3 worm cellular contexts compared by ENCODE assay signal in the genomic region with DNA sequence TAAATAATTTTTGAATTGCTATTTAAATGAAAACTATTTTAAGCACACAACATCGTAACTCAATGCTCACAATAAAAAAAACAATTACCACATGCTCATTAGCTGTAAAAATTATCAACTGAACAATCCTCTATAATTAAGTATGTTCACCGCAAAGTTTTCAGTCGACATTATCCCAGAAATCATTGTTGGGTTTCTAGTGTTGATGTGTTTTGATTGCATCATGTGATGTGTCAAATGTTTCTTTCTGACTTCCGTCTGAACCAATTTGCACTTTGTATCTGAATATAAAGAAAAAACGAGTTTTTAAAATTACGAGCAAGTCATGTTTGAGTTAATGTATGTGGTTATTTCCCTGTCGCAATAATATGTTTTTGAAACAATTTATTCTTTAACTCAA.
A peak's percentile ranks its signal among the peaks of the same experiment; 100 is the strongest.
TF ChIP-seq lines count a peak whose summit lies in the region.

No protein-coding gene starts in this region.

TF ChIP-seq in whole organism, L2 larva, 48 proteins besides CTCF, POLR2A, EP300 and RAD21:
- peak; percentile 6 for TF ChIP-seq sma-9 (GFP tag; optimal IDR thresholded peaks at IDR 0.05; lab: Kevin White, UChicago)
- no peak for TF ChIP-seq sma-9 (tag; optimal IDR thresholded peaks at IDR 0.05; lab: Kevin White, UChicago)
- TF ChIP-seq egl-27 (tag; optimal IDR thresholded peaks at IDR 0.05; lab: Kevin White, UChicago), result no peak
- peak; percentile 98 for TF ChIP-seq nhr-129 (tag; optimal IDR thresholded peaks at IDR 0.05; lab: Kevin White, UChicago)
- TF ChIP-seq nhr-6 (tag; optimal IDR thresholded peaks at IDR 0.05; lab: Kevin White, UChicago), result no peak

TF ChIP-seq in whole organism, L3 larva, 47 proteins besides CTCF, POLR2A, EP300 and RAD21:
- TF ChIP-seq ztf-11 (tag; optimal IDR thresholded peaks at IDR 0.05; lab: Kevin White, UChicago) (no peak), ztf-4 (tag; optimal IDR thresholded peaks at IDR 0.05; lab: Kevin White, UChicago) (no peak), nhr-25 (tag; optimal IDR thresholded peaks at IDR 0.05; lab: Kevin White, UChicago) (no peak), skn-1 (tag; optimal IDR thresholded peaks at IDR 0.05; lab: Kevin White, UChicago) (peak; percentile 15)

TF ChIP-seq in whole organism, L4 larva, 104 proteins besides CTCF, POLR2A, EP300 and RAD21:
- TF ChIP-seq nhr-10 (tag; optimal IDR thresholded peaks at IDR 0.05; lab: Kevin White, UChicago) (no peak), aha-1 (tag; lab: Kevin White, UChicago) (peak; percentile 86), unc-62 (GFP tag; optimal IDR thresholded peaks at IDR 0.05 in 1 of 2; lab: Kevin White, UChicago) (peak in 1 of 2 experiments; percentile 16), unc-62 (tag; optimal IDR thresholded peaks at IDR 0.05; lab: Kevin White, UChicago) (no peak), ztf-7 (tag; optimal IDR thresholded peaks at IDR 0.05; lab: Kevin White, UChicago) (peak; percentile 95)
